Fruit fly (Drosophila melanogaster) whole organism, wandering third instar larva: Measurements from ENCODE around the gene Cpr100A.

Experiments used
- HLH106 ChIP-seq: fragments of 200-800 bp; optimal IDR thresholded peaks from 3 replicates; lab custom pipeline; 2019; ENCODE audit warnings: missing biosample characterization, mild to moderate bottlenecking, missing genetic modification characterization, moderate library complexity
- lola ChIP-seq: fragments of >200 bp; optimal IDR thresholded peaks from 2 replicates; lab custom pipeline; 2017; ENCODE audit warnings: missing biosample characterization, missing genetic modification characterization
- usp ChIP-seq: fragments of >200 bp; optimal IDR thresholded peaks from 2 replicates; lab custom pipeline; 2017; ENCODE audit warnings: missing biosample characterization, missing genetic modification characterization

dm6 chr3R:30850460-30850859, 16.9 kb upstream of the Cpr100A start:
- TF ChIP-seq lola (GFP tag; lab: Kevin White, UChicago) (no peak), usp (GFP tag; lab: Kevin White, UChicago) (no peak), HLH106 (no peak)
